Worm (Caenorhabditis elegans) whole organism, L1 larva: Measurements from ENCODE around the gene T08G3.13.

ENCODE experiments used
- C16A3.4 ChIP-seq: fragments of 150-350 bp; optimal IDR thresholded peaks from 2 replicates; lab custom pipeline; 2014; ENCODE audit warnings: missing biosample characterization, missing genetic modification characterization
- F16B12.6 ChIP-seq: fragments of 150-350 bp; optimal IDR thresholded peaks from 2 replicates; lab custom pipeline; 2014; ENCODE audit warnings: missing biosample characterization, missing genetic modification characterization
- Y116A8C.19 ChIP-seq: sonication (generic microtip); optimal IDR thresholded peaks from 2 replicates; lab custom pipeline; 2016; ENCODE audit warnings: missing compliant biosample characterization, missing genetic modification characterization, borderline replicate concordance
- aha-1 ChIP-seq: fragments of 150-350 bp; optimal IDR thresholded peaks from 2 replicates; lab custom pipeline; 2014; ENCODE audit warnings: missing biosample characterization, missing genetic modification characterization
- alr-1 ChIP-seq: fragments of 200-800 bp; sonication (Bioruptor generic); optimal IDR thresholded peaks from 2 replicates; lab custom pipeline; 2018; ENCODE audit warnings: borderline replicate concordance, mild to moderate bottlenecking, missing genetic modification characterization, missing compliant biosample characterization
- aly-2 ChIP-seq: fragments of 150-350 bp; optimal IDR thresholded peaks from 2 replicates; lab custom pipeline; 2014; ENCODE audit warnings: missing biosample characterization, missing genetic modification characterization
- ama-1 ChIP-seq: fragments of 150-350 bp; optimal IDR thresholded peaks from 2 replicates; lab custom pipeline; 2014
- blmp-1 ChIP-seq: fragments of 150-350 bp; optimal IDR thresholded peaks from 2 replicates; lab custom pipeline; 2014; ENCODE audit warnings: missing biosample characterization, missing genetic modification characterization
- ceh-63 ChIP-seq: fragments of 200-800 bp; sonication (Bioruptor generic); optimal IDR thresholded peaks from 2 replicates; lab custom pipeline; 2018; ENCODE audit warnings: mild to moderate bottlenecking, missing genetic modification characterization, missing compliant biosample characterization
- ceh-8 ChIP-seq: fragments of 200-800 bp; sonication (Bioruptor generic); optimal IDR thresholded peaks from 2 replicates; lab custom pipeline; 2018; ENCODE audit warnings: mild to moderate bottlenecking, missing genetic modification characterization, moderate library complexity, missing compliant biosample characterization
- ceh-88 ChIP-seq: fragments of 200-800 bp; sonication (Bioruptor generic); IDR thresholded peaks from 2 replicates; pipeline ENCODE4 v1.3.6; 2022; ENCODE audit warnings: missing genetic modification characterization, missing compliant biosample characterization
- dpl-1 ChIP-seq, 3 experiments: fragments of 150-350 bp in 2 of 3; sonication (generic microtip) in 1 of 3; optimal IDR thresholded peaks; 2 replicates each; lab custom pipeline; 2014 to 2017; ENCODE audit warnings: missing biosample characterization in 3 of 3, missing genetic modification characterization in 3 of 3, missing genetic modification reagents in 3 of 3
- dsc-1 ChIP-seq: sonication (generic microtip); optimal IDR thresholded peaks from 2 replicates; lab custom pipeline; 2016; ENCODE audit warnings: mild to moderate bottlenecking, missing genetic modification characterization, missing compliant biosample characterization
- efl-1 ChIP-seq, 4 experiments: fragments of 150-350 bp; optimal IDR thresholded peaks in 3 of 4; peaks in 1 of 4; 1 replicate in 1 of 4; 2 replicates in 3 of 4; lab custom pipeline; 2014; ENCODE audit warnings: missing biosample characterization in 2 of 4, missing genetic modification characterization in 2 of 4, missing genetic modification reagents in 2 of 4
- efl-3 ChIP-seq: fragments of 200-800 bp; sonication (Bioruptor generic); optimal IDR thresholded peaks from 2 replicates; lab custom pipeline; 2018; ENCODE audit warnings: mild to moderate bottlenecking, missing genetic modification characterization, missing compliant biosample characterization
- elt-2 ChIP-seq: sonication (generic microtip); optimal IDR thresholded peaks from 2 replicates; lab custom pipeline; 2016; ENCODE audit warnings: missing genetic modification characterization, mild to moderate bottlenecking, inconsistent platforms, missing compliant biosample characterization, missing genetic modification reagents
- elt-3 ChIP-seq, 6 experiments: fragments of 150-350 bp in 1 of 6; sonication (generic microtip); optimal IDR thresholded peaks; 2 replicates each; lab custom pipeline; 2017 to 2018; ENCODE audit warnings: missing biosample characterization in 6 of 6, missing genetic modification characterization in 6 of 6, inconsistent platforms in 1 of 6
- fkh-10 ChIP-seq: sonication (generic microtip); optimal IDR thresholded peaks from 2 replicates; lab custom pipeline; 2017; ENCODE audit warnings: missing biosample characterization, missing genetic modification reagents, missing genetic modification characterization
- hlh-4 ChIP-seq: sonication (generic microtip); optimal IDR thresholded peaks from 2 replicates; lab custom pipeline; 2016; ENCODE audit warnings: mild to moderate bottlenecking, missing genetic modification characterization, missing compliant biosample characterization
- irx-1 ChIP-seq: sonication (generic microtip); optimal IDR thresholded peaks from 2 replicates; lab custom pipeline; 2016; ENCODE audit warnings: missing genetic modification characterization, missing compliant biosample characterization
- isw-1 ChIP-seq: fragments of 200-800 bp; sonication (Bioruptor generic); IDR thresholded peaks from 2 replicates; pipeline ENCODE4 v1.3.6; 2022; ENCODE audit warnings: missing genetic modification characterization, missing compliant biosample characterization
- lir-3 ChIP-seq: sonication (generic microtip); optimal IDR thresholded peaks from 2 replicates; lab custom pipeline; 2016; ENCODE audit warnings: mild to moderate bottlenecking, missing genetic modification characterization, moderate library complexity, missing compliant biosample characterization; ENCODE audit not compliant: poor library complexity
- mef-2 ChIP-seq: fragments of 150-350 bp; optimal IDR thresholded peaks from 2 replicates; lab custom pipeline; 2014; ENCODE audit warnings: missing biosample characterization, missing genetic modification characterization
- nhr-11 ChIP-seq: fragments of 150-350 bp; optimal IDR thresholded peaks from 2 replicates; lab custom pipeline; 2014; ENCODE audit warnings: missing biosample characterization, missing genetic modification characterization
- nhr-20 ChIP-seq: sonication (generic microtip); optimal IDR thresholded peaks from 2 replicates; lab custom pipeline; 2016; ENCODE audit warnings: mild to moderate bottlenecking, missing genetic modification characterization, missing compliant biosample characterization
- nhr-28 ChIP-seq: fragments of 150-350 bp; optimal IDR thresholded peaks from 2 replicates; lab custom pipeline; 2014; ENCODE audit warnings: missing biosample characterization, missing genetic modification characterization
- pag-3 ChIP-seq: sonication (generic microtip); optimal IDR thresholded peaks from 2 replicates; lab custom pipeline; 2017; ENCODE audit warnings: missing genetic modification characterization, mild to moderate bottlenecking, missing compliant biosample characterization, antibody characterized with exemption, borderline replicate concordance; ENCODE audit not compliant: insufficient read depth
- pqm-1 ChIP-seq: sonication (generic microtip); optimal IDR thresholded peaks from 3 replicates; lab custom pipeline; 2017; ENCODE audit warnings: missing biosample characterization, missing genetic modification characterization
- rnt-1 ChIP-seq: sonication (generic microtip); optimal IDR thresholded peaks from 2 replicates; lab custom pipeline; 2016; ENCODE audit warnings: mild to moderate bottlenecking, missing genetic modification characterization, moderate library complexity, missing compliant biosample characterization
- snpc-4 ChIP-seq: fragments of 150-350 bp; optimal IDR thresholded peaks from 2 replicates; lab custom pipeline; 2014; ENCODE audit warnings: missing biosample characterization, missing genetic modification characterization
- snu-23 ChIP-seq: sonication (generic microtip); optimal IDR thresholded peaks from 2 replicates; lab custom pipeline; 2016; ENCODE audit warnings: missing genetic modification characterization, missing compliant biosample characterization
- sox-4 ChIP-seq: sonication (generic microtip); optimal IDR thresholded peaks from 2 replicates; lab custom pipeline; 2016; ENCODE audit warnings: missing genetic modification characterization, missing compliant biosample characterization
- sup-37 ChIP-seq: fragments of 200-800 bp; sonication (Bioruptor generic); optimal IDR thresholded peaks from 2 replicates; lab custom pipeline; 2018; ENCODE audit warnings: mild to moderate bottlenecking, missing genetic modification characterization, missing compliant biosample characterization
- tbx-2 ChIP-seq: sonication (generic microtip); optimal IDR thresholded peaks from 2 replicates; lab custom pipeline; 2016; ENCODE audit warnings: missing genetic modification characterization, missing compliant biosample characterization
- unc-130 ChIP-seq: fragments of 150-350 bp; optimal IDR thresholded peaks from 2 replicates; lab custom pipeline; 2017; ENCODE audit warnings: missing biosample characterization, missing genetic modification characterization, inconsistent platforms
- unc-30 ChIP-seq: sonication (generic microtip); optimal IDR thresholded peaks from 2 replicates; lab custom pipeline; 2017; ENCODE audit warnings: missing biosample characterization, missing genetic modification characterization
- unc-86 ChIP-seq: sonication (generic microtip); optimal IDR thresholded peaks from 2 replicates; lab custom pipeline; 2016; ENCODE audit warnings: missing genetic modification characterization, missing compliant biosample characterization
- xbp-1 ChIP-seq: sonication (generic microtip); optimal IDR thresholded peaks from 2 replicates; lab custom pipeline; 2016; ENCODE audit warnings: missing genetic modification characterization, missing compliant biosample characterization
- zip-4 ChIP-seq: fragments of 200-800 bp; sonication (Bioruptor generic); optimal IDR thresholded peaks from 2 replicates; lab custom pipeline; 2018; ENCODE audit warnings: mild to moderate bottlenecking, missing genetic modification characterization, moderate library complexity, missing compliant biosample characterization
- ztf-4 ChIP-seq: fragments of 150-350 bp; optimal IDR thresholded peaks from 2 replicates; lab custom pipeline; 2014; ENCODE audit warnings: missing biosample characterization, missing genetic modification characterization

Gene T08G3.13

DNA sequence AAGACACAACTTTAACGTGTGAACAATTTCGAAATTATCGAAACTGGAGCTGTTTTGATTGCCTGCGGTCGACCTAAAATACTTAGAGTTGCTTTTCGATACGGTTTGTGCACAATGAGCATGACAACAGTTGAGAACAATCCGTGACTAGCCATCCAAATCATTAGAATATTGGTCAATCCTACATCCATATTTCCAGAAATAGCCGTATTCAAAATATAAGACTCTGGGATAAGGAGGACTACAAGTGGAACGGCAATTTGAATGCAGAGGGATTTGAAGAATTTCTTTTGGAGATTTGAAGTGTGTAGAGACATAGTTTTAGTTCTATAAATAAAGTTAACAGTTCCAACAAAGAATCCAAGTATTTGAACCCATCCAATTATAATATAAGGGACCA is 11.5 kb downstream of the T08G3.13 start:
- TF ChIP-seq ceh-8 (no peak), blmp-1 (tag; lab: Kevin White, UChicago) (no peak), sup-37 (GFP tag; lab: Kevin White, UChicago) (no peak), pqm-1 (tag; lab: Kevin White, UChicago) (no peak), mef-2 (no peak), sox-4 (tag; lab: Kevin White, UChicago) (no peak), Y116A8C.19 (tag; lab: Kevin White, UChicago) (no peak), dsc-1 (tag; lab: Kevin White, UChicago) (no peak), efl-1 (optimal IDR thresholded peaks at IDR 0.05; lab: Kevin White, UChicago) (no peak), efl-1 (GFP tag; optimal IDR thresholded peaks at IDR 0.05 in 1 of 2; lab: Kevin White, UChicago) (no peak), elt-3 (tag; optimal IDR thresholded peaks at IDR 0.05; lab: Kevin White, UChicago) (no peak)

- TF ChIP-seq efl-3 (GFP tag; lab: Kevin White, UChicago) (no peak), elt-2 (no peak), ceh-63 (no peak), rnt-1 (no peak), aha-1 (tag; lab: Kevin White, UChicago) (no peak), dpl-1 (GFP tag; optimal IDR thresholded peaks at IDR 0.05; lab: Kevin White, UChicago) (no peak), Y116A8C.19 (tag; lab: Kevin White, UChicago) (no peak), tbx-2 (tag; lab: Kevin White, UChicago) (no peak), snu-23 (GFP tag; lab: Kevin White, UChicago) (no peak), fkh-10 (GFP tag; lab: Kevin White, UChicago) (no peak)
Measured at ce11 chrV:16460866-16461265, 13.0 kb downstream of the T08G3.13 start, which contains the start of gene srh-142. srh-142 (minus strand) TSS chrV:16460966.

DNA sequence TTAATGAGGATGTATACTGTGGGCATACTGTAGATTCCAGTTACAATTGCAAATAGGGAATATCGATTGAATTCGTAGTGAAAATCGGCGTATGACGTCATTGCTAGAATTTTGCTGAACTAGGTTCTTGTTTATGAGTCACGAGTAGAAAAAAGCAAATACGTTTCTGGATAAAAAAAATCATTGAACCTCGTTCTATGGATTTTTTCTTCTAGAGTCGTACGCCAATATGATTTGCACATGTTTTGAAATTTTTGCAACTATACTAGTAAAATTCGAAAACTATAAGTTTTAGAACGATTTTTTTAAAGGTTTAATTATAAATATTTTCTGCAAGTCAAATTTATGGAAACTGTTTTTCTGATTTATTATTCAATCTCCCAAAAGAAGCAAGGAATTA is 20.0 kb downstream of the T08G3.13 start, which contains the start of gene sru-44:
sru-44 (minus strand) TSS at position 101 of the 400 bp plus-strand sequence.
- TF ChIP-seq alr-1 (tag; lab: Kevin White, UChicago): no peak
- TF ChIP-seq ama-1: no peak
- TF ChIP-seq C16A3.4: no peak
- no peak for TF ChIP-seq hlh-4 (tag; lab: Kevin White, UChicago)
- TF ChIP-seq ceh-88 (GFP tag; lab: Robert Waterston, UW): no peak
- no peak for TF ChIP-seq unc-30 (tag; lab: Kevin White, UChicago)

- TF ChIP-seq aly-2 (tag; lab: Kevin White, UChicago): no peak
- TF ChIP-seq F16B12.6 (tag; lab: Kevin White, UChicago): no peak
- no peak for TF ChIP-seq irx-1
- no peak for TF ChIP-seq ceh-88 (GFP tag; lab: Robert Waterston, UW)
- no peak for TF ChIP-seq tbx-2 (tag; lab: Kevin White, UChicago)
- TF ChIP-seq xbp-1 (tag; lab: Kevin White, UChicago): no peak
- no peak for TF ChIP-seq lir-3 (tag; lab: Kevin White, UChicago)
- no peak for TF ChIP-seq unc-86 (tag; lab: Kevin White, UChicago)
- TF ChIP-seq unc-130 (tag; lab: Kevin White, UChicago): no peak
- no peak for TF ChIP-seq pag-3 (tag; lab: Kevin White, UChicago)
- no peak for TF ChIP-seq elt-3 (tag; optimal IDR thresholded peaks at IDR 0.05; lab: Kevin White, UChicago)
- no peak for TF ChIP-seq nhr-11 (tag; lab: Kevin White, UChicago)
- no peak for TF ChIP-seq ztf-4 (tag; lab: Kevin White, UChicago)
- TF ChIP-seq isw-1 (GFP tag; lab: Robert Waterston, UW): no peak
- TF ChIP-seq nhr-20 (tag; lab: Kevin White, UChicago): no peak
- TF ChIP-seq zip-4 (GFP tag; lab: Kevin White, UChicago): no peak
- TF ChIP-seq snpc-4 (tag; lab: Kevin White, UChicago): no peak
- TF ChIP-seq snu-23 (GFP tag; lab: Kevin White, UChicago): no peak
- no peak for TF ChIP-seq nhr-28 (tag; lab: Kevin White, UChicago)
- TF ChIP-seq aha-1 (tag; lab: Kevin White, UChicago): no peak
- TF ChIP-seq, all 84 proteins: peak for 0
Measured at ce11 chrV:16470916-16471315, 23.1 kb downstream of the T08G3.13 start, which contains the start of gene srh-138. srh-138 (minus strand) TSS chrV:16471016.
